Fruit fly (Drosophila melanogaster): ENCODE data around the gene dpr11.

Gene dpr11

dm6 chr3R:6504408-6504807, 88.7 kb downstream of the dpr11 start (continued):
- TF ChIP-seq CG10462 (GFP tag; optimal IDR thresholded peaks at IDR 0.05) (no peak), CG4854 (GFP tag; optimal IDR thresholded peaks at IDR 0.05) (no peak), Optix (GFP tag; IDR thresholded peaks at IDR 0.05) (0 out of 3 replicates have a peak, but pooled peaks have one; percentile 36), mirr (GFP tag; optimal IDR thresholded peaks at IDR 0.05) (no peak), CG12391 (tag; optimal IDR thresholded peaks at IDR 0.05) (no peak), psq (GFP tag; optimal IDR thresholded peaks at IDR 0.05) (no peak), NC2β (GFP tag; optimal IDR thresholded peaks at IDR 0.05) (peak; percentile 18), Sox102F (GFP tag; optimal IDR thresholded peaks at IDR 0.05) (peak; percentile 59), wor (GFP tag; IDR thresholded peaks at IDR 0.05) (no peak), Nf-YB (GFP tag; optimal IDR thresholded peaks at IDR 0.05) (no peak), eve (GFP tag; optimal IDR thresholded peaks at IDR 0.05) (no peak), Hmx (GFP tag; optimal IDR thresholded peaks at IDR 0.05) (no peak), CG4730 (GFP tag; IDR thresholded peaks at IDR 0.05) (no peak), Lhr (GFP tag; optimal IDR thresholded peaks at IDR 0.05) (peak; percentile 70), Atf3 (GFP tag; optimal IDR thresholded peaks at IDR 0.05) (peak; percentile 9), CG1832 (GFP tag; optimal IDR thresholded peaks at IDR 0.05) (no peak), Deaf1 (tag; optimal IDR thresholded peaks at IDR 0.05) (no peak), vfl (GFP tag; optimal IDR thresholded peaks at IDR 0.05) (no peak), CG33557 (GFP tag; optimal IDR thresholded peaks at IDR 0.05) (peak; percentile 76), nmo (GFP tag; optimal IDR thresholded peaks at IDR 0.05) (peak; percentile 31), ems (GFP tag; optimal IDR thresholded peaks at IDR 0.05) (peak; percentile 35), CG11085 (GFP tag; IDR thresholded peaks at IDR 0.05) (no peak), nom (GFP tag; optimal IDR thresholded peaks at IDR 0.05) (no peak), BtbVII (GFP tag; optimal IDR thresholded peaks at IDR 0.05) (peak; percentile 44), tx (GFP tag; optimal IDR thresholded peaks at IDR 0.05) (no peak), chm (GFP tag; IDR thresholded peaks at IDR 0.05) (peak; percentile 17; the same call in 1 of the 2 replicates), bbx (GFP tag; IDR thresholded peaks at IDR 0.05; ENCODE audit: partially characterized antibody) (no peak), E2f2 (GFP tag; IDR thresholded peaks at IDR 0.05) (no peak), CG6254 (GFP tag; optimal IDR thresholded peaks at IDR 0.05) (peak; percentile 56), CG18619 (GFP tag; optimal IDR thresholded peaks at IDR 0.05) (peak; percentile 48), CG7786 (GFP tag; optimal IDR thresholded peaks at IDR 0.05) (no peak), CG4707 (GFP tag; optimal IDR thresholded peaks at IDR 0.05) (peak; percentile 28), slou (GFP tag; optimal IDR thresholded peaks at IDR 0.05) (no peak), ERR (GFP tag; optimal IDR thresholded peaks at IDR 0.05) (no peak), CG7372 (GFP tag; IDR thresholded peaks at IDR 0.05) (no peak), CG42726 (GFP tag; IDR thresholded peaks at IDR 0.05; ENCODE audit: partially characterized antibody) (no peak), Usf (GFP tag; optimal IDR thresholded peaks at IDR 0.05) (no peak), CG6654 (GFP tag; optimal IDR thresholded peaks at IDR 0.05) (peak; percentile 11), CG14050 (GFP tag; IDR thresholded peaks at IDR 0.05) (no peak), Awh (GFP tag; IDR thresholded peaks at IDR 0.05) (peak; percentile 63; the same call in 1 of the 2 replicates), wdn (GFP tag; IDR thresholded peaks at IDR 0.05) (no peak), seq (GFP tag; IDR thresholded peaks at IDR 0.05) (no peak), Hmr (GFP tag; optimal IDR thresholded peaks at IDR 0.05) (peak; percentile 22), pnt (GFP tag; optimal IDR thresholded peaks at IDR 0.05) (no peak), pita (GFP tag; optimal IDR thresholded peaks at IDR 0.05) (no peak), CG6272 (GFP tag; IDR thresholded peaks at IDR 0.05) (no peak), CG8388 (GFP tag; optimal IDR thresholded peaks at IDR 0.05) (peak; percentile 25), Hr78 (GFP tag; optimal IDR thresholded peaks at IDR 0.05) (no peak), H15 (GFP tag; IDR thresholded peaks at IDR 0.05) (no peak), ro (GFP tag; IDR thresholded peaks at IDR 0.05) (no peak), gce (GFP tag; IDR thresholded peaks at IDR 0.05) (no peak), CG10147 (GFP tag; optimal IDR thresholded peaks at IDR 0.05) (no peak)
